Fruit fly (Drosophila melanogaster): ENCODE measurements around the gene CG1907.

CG1907 gene

DNA sequence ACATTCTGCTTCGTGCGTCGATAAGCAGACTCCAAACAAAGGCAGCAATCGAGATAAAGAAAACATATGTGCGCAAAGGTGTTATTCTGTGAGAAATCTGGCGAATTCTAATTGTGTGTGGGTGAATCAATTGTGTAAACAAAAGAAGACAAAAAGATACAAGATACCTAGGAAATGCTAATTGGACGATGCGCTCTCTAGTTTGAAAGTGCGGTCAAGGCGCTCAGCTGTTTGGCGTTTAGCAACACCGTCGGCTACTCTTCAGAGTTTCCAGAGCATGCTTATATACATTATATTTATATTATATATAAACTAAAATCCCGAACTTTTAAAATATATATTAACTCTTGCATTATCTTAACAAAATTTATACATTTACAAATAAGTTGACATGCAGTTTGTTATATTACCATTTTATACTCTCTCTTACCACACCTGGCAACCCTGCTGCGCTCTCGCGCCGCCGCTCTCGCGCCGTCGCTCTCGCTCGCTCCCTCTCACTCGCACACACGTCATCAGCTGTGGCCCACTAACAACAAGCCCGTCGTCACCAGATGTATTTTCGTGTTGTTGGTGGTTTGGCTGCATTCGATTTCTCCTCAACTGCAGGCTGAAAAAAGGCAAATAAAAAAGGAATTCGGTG, at the start of gene CG1907 (continued):
- TF ChIP-seq Sox102F (GFP tag; optimal IDR thresholded peaks at IDR 0.05) (peak; percentile 98), Trl (optimal IDR thresholded peaks at IDR 0.05) (peak; percentile 93 to 94), Trl (GFP tag; optimal IDR thresholded peaks at IDR 0.05) (peak; percentile 78), CG15514 (GFP tag; optimal IDR thresholded peaks at IDR 0.05) (peak; percentile 95), NK7.1 (GFP tag; optimal IDR thresholded peaks at IDR 0.05) (peak; percentile 75), ara (GFP tag; IDR thresholded peaks at IDR 0.05) (peak; percentile 99), stwl (tag; optimal IDR thresholded peaks at IDR 0.05) (peak; percentile 96), Ssrp (tag; optimal IDR thresholded peaks at IDR 0.05) (peak; percentile 98), Atf3 (GFP tag; optimal IDR thresholded peaks at IDR 0.05) (peak; percentile 71), CG6689 (GFP tag; IDR thresholded peaks at IDR 0.05) (peak; percentile 98), Xbp1 (GFP tag; optimal IDR thresholded peaks at IDR 0.05) (peak; percentile 98), CG17568 (GFP tag; optimal IDR thresholded peaks at IDR 0.05) (peak; percentile 90), nmo (GFP tag; optimal IDR thresholded peaks at IDR 0.05) (peak; percentile 99), rib (GFP tag; IDR thresholded peaks at IDR 0.05) (peak; percentile 98), CG15011 (GFP tag; optimal IDR thresholded peaks at IDR 0.05) (peak; percentile 96), CG10654 (GFP tag; optimal IDR thresholded peaks at IDR 0.05) (peak; percentile 98), ftz-f1 (GFP tag; optimal IDR thresholded peaks at IDR 0.05) (peak; percentile 87), CG11085 (GFP tag; IDR thresholded peaks at IDR 0.05) (peak; percentile 98), pfk (GFP tag; optimal IDR thresholded peaks at IDR 0.05) (peak; percentile 68), hkb (optimal IDR thresholded peaks at IDR 0.05) (peak; percentile 20), hkb (GFP tag; IDR thresholded peaks at IDR 0.05) (peak; percentile 99), CG34422 (GFP tag; IDR thresholded peaks at IDR 0.05) (peak; percentile 98), Bteb2 (GFP tag; optimal IDR thresholded peaks at IDR 0.05) (peak; percentile 81), Ravus (GFP tag; IDR thresholded peaks at IDR 0.05) (peak; percentile 94), CG30020 (tag; optimal IDR thresholded peaks at IDR 0.05) (peak; percentile 87), Dip2 (GFP tag; IDR thresholded peaks at IDR 0.05) (peak; percentile 68), scrt (GFP tag; optimal IDR thresholded peaks at IDR 0.05) (peak; percentile 95), Hr78 (GFP tag; optimal IDR thresholded peaks at IDR 0.05) (peak in 1 of 2 experiments; percentile 94), sqz (GFP tag; optimal IDR thresholded peaks at IDR 0.05) (peak; percentile 96), CG6272 (GFP tag; IDR thresholded peaks at IDR 0.05) (peak; percentile 96), vvl (GFP tag; IDR thresholded peaks at IDR 0.05) (peak; percentile 99), eve (GFP tag; optimal IDR thresholded peaks at IDR 0.05) (peak in 1 of 2 experiments; percentile 81), PHDP (tag; optimal IDR thresholded peaks at IDR 0.05) (peak; percentile 98), HLH4C (GFP tag; IDR thresholded peaks at IDR 0.05; ENCODE audit: partially characterized antibody) (0 out of 3 replicates have a peak, but pooled peaks have one; percentile 49), CG17612 (GFP tag; IDR thresholded peaks at IDR 0.05) (peak; percentile 96), CG6854 (GFP tag; optimal IDR thresholded peaks at IDR 0.05) (peak; percentile 98), Hr51 (GFP tag; optimal IDR thresholded peaks at IDR 0.05) (peak; percentile 89 to 98), tio (GFP tag; optimal IDR thresholded peaks at IDR 0.05) (peak; percentile 94), BEAF-32 (GFP tag; optimal IDR thresholded peaks at IDR 0.05) (peak; percentile 33), ERR (GFP tag; optimal IDR thresholded peaks at IDR 0.05) (peak; percentile 75), CG30431 (GFP tag; optimal IDR thresholded peaks at IDR 0.05) (peak; percentile 96), MESR4 (GFP tag; optimal IDR thresholded peaks at IDR 0.05) (peak; percentile 45), fu2 (GFP tag; optimal IDR thresholded peaks at IDR 0.05) (peak; percentile 69), so (GFP tag; IDR thresholded peaks at IDR 0.05) (peak; percentile 98), shn (GFP tag; optimal IDR thresholded peaks at IDR 0.05) (peak; percentile 34), disco-r (GFP tag; optimal IDR thresholded peaks at IDR 0.05) (peak; percentile 4), CG1602 (GFP tag; optimal IDR thresholded peaks at IDR 0.05) (peak; percentile 98), Jarid2 (GFP tag; optimal IDR thresholded peaks at IDR 0.05) (peak; percentile 90), dysf (GFP tag; IDR thresholded peaks at IDR 0.05) (peak; percentile 99), maf-S (GFP tag; optimal IDR thresholded peaks at IDR 0.05) (peak; percentile 74)
